Worm (Caenorhabditis elegans) whole organism, midembryonic: ENCODE measurements around the gene srh-149.

ENCODE experiments used
- cog-1 ChIP-seq: sonication (generic microtip); optimal IDR thresholded peaks from 2 replicates; lab custom pipeline; 2016; ENCODE audit warnings: missing genetic modification characterization, missing compliant biosample characterization
- med-1 ChIP-seq: sonication (generic microtip); optimal IDR thresholded peaks from 2 replicates; lab custom pipeline; 2017; ENCODE audit warnings: missing genetic modification characterization, mild to moderate bottlenecking, missing compliant biosample characterization, antibody characterized with exemption, missing genetic modification reagents; ENCODE audit not compliant: insufficient read depth
- ztf-23 ChIP-seq: fragments of 200-800 bp; sonication (Bioruptor generic); IDR thresholded peaks from 2 replicates; pipeline ENCODE4 v1.3.6; 2022; ENCODE audit warnings: missing genetic modification reagents, missing genetic modification characterization, missing compliant biosample characterization
- ztf-29 ChIP-seq: fragments of 200-800 bp; sonication (Bioruptor generic); IDR thresholded peaks from 2 replicates; pipeline ENCODE4 v1.3.6; 2022; ENCODE audit warnings: missing genetic modification reagents, missing genetic modification characterization, missing compliant biosample characterization

- no peak for TF ChIP-seq cog-1 (tag; lab: Kevin White, UChicago)
- no peak for TF ChIP-seq ztf-29
- TF ChIP-seq med-1 (GFP tag; lab: Kevin White, UChicago): no peak
- TF ChIP-seq ztf-23 (GFP tag; lab: Robert Waterston, UW): no peak
Observed at ce11 chrV:15862599-15862998, 21.6 kb upstream of the srh-149 start, which contains the start of gene srz-12.
